Worm (Caenorhabditis elegans): ENCODE measurements around the gene C09B8.3.

C09B8.3 gene

DNA sequence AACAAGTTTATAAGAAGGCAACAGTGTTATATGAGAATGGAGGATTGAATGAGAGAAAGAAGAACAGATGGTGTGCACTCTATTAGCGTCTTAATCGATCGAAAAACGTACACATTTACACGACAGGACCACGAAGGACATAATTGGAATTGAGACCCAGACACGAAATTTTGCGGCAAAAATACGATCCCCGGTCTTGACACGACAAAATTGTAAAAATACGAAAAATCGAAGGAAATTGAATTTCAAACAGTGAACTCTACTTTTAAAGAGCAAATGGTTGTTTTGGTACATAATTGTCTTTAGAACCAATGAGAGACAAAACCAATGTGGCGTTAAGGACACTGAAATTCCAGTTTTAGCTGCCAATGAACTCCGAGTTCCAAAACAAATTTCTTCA, 12.0 kb upstream of the C09B8.3 start, which contains the start of gene lelo-3:
TSS of gene lelo-3 (minus strand) at position 101 of the 400 bp plus-strand sequence.
- TF ChIP-seq F13C5.2 (tag; optimal IDR thresholded peaks at IDR 0.05) (no peak), sea-1 (GFP tag; conservative IDR thresholded peaks at IDR 0.05) (no peak), tbx-37 (GFP tag; conservative IDR thresholded peaks at IDR 0.05) (no peak), tbx-11 (GFP tag; IDR thresholded peaks at IDR 0.05) (no peak), flt-1 (GFP tag; IDR thresholded peaks at IDR 0.05) (no peak), ets-7 (tag; optimal IDR thresholded peaks at IDR 0.05) (no peak), pes-1 (GFP tag; IDR thresholded peaks at IDR 0.05) (no peak), hmbx-1 (tag; optimal IDR thresholded peaks at IDR 0.05) (no peak), B0310.2 (tag; optimal IDR thresholded peaks at IDR 0.05) (no peak), aly-1 (tag; optimal IDR thresholded peaks at IDR 0.05) (no peak), ama-1 (optimal IDR thresholded peaks at IDR 0.05) (no peak), ceh-13 (GFP tag; optimal IDR thresholded peaks at IDR 0.05) (no peak), hnd-1 (tag; optimal IDR thresholded peaks at IDR 0.05) (no peak), ceh-36 (tag; optimal IDR thresholded peaks at IDR 0.05) (no peak), tra-4 (tag; optimal IDR thresholded peaks at IDR 0.05) (no peak), scrt-1 (GFP tag; IDR thresholded peaks at IDR 0.05) (no peak), hmg-4 (GFP tag; optimal IDR thresholded peaks at IDR 0.05) (no peak)

ce11 chrX:6020782-6021181, 10.3 kb upstream of the C09B8.3 start:
- TF ChIP-seq tbx-11 (GFP tag; IDR thresholded peaks at IDR 0.05) (no peak), hnd-1 (tag; optimal IDR thresholded peaks at IDR 0.05) (no peak), B0310.2 (tag; optimal IDR thresholded peaks at IDR 0.05) (no peak), sea-1 (GFP tag; conservative IDR thresholded peaks at IDR 0.05) (no peak), tbx-37 (GFP tag; conservative IDR thresholded peaks at IDR 0.05) (no peak), scrt-1 (GFP tag; IDR thresholded peaks at IDR 0.05) (no peak), aly-1 (tag; optimal IDR thresholded peaks at IDR 0.05) (no peak), ceh-36 (tag; optimal IDR thresholded peaks at IDR 0.05) (no peak), ceh-13 (GFP tag; optimal IDR thresholded peaks at IDR 0.05) (no peak), flt-1 (GFP tag; IDR thresholded peaks at IDR 0.05) (no peak), pes-1 (GFP tag; IDR thresholded peaks at IDR 0.05) (no peak), ets-7 (tag; optimal IDR thresholded peaks at IDR 0.05) (no peak), hmg-4 (GFP tag; optimal IDR thresholded peaks at IDR 0.05) (no peak), F13C5.2 (tag; optimal IDR thresholded peaks at IDR 0.05) (no peak), ama-1 (optimal IDR thresholded peaks at IDR 0.05) (no peak), hmbx-1 (tag; optimal IDR thresholded peaks at IDR 0.05) (no peak), tra-4 (tag; optimal IDR thresholded peaks at IDR 0.05) (no peak)

- TF ChIP-seq tra-4 (tag; optimal IDR thresholded peaks at IDR 0.05): no peak
- TF ChIP-seq ets-7 (tag; optimal IDR thresholded peaks at IDR 0.05): no peak
- no peak for TF ChIP-seq F13C5.2 (tag; optimal IDR thresholded peaks at IDR 0.05)
- no peak for TF ChIP-seq pes-1 (GFP tag; IDR thresholded peaks at IDR 0.05)
- TF ChIP-seq flt-1 (GFP tag; IDR thresholded peaks at IDR 0.05): no peak
- TF ChIP-seq hnd-1 (tag; optimal IDR thresholded peaks at IDR 0.05): no peak
- no peak for TF ChIP-seq ceh-13 (GFP tag; optimal IDR thresholded peaks at IDR 0.05)
- no peak for TF ChIP-seq hmg-4 (GFP tag; optimal IDR thresholded peaks at IDR 0.05)
- TF ChIP-seq sea-1 (GFP tag; conservative IDR thresholded peaks at IDR 0.05): no peak
These were observed 9.5 kb upstream of the C09B8.3 start, which contains the start of gene C09B8.4 for ce11 chrX:6019886-6020469. TSS of gene C09B8.4 (minus strand) at chrX:6019936.

DNA sequence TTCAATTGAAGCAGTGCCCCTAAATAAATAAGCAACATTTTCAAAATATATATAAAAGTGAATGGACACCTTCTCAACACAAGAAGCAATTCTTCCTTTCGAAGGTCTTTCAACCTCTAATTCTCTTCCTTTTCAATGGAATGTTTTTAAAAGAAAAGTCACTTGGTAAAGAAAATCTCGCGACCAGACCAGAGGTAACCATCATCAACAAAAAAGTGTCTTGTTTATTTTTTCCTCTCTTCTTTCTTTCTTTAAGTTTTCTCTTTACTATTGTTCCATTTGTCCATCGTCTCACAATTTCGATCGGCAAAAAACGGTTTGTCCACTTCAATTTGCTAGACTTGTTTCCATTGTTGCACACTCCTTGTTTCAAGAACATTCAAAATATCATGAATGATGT, 4.6 kb upstream of the C09B8.3 start, which contains the start of gene C09B8.8:
TSS of gene C09B8.8 (plus strand) at position 397 of the 400 bp plus-strand sequence.
- TF ChIP-seq hnd-1 (tag; optimal IDR thresholded peaks at IDR 0.05) (no peak), flt-1 (GFP tag; IDR thresholded peaks at IDR 0.05) (no peak), pes-1 (GFP tag; IDR thresholded peaks at IDR 0.05) (no peak), ets-7 (tag; optimal IDR thresholded peaks at IDR 0.05) (no peak), ama-1 (optimal IDR thresholded peaks at IDR 0.05) (no peak), tbx-11 (GFP tag; IDR thresholded peaks at IDR 0.05) (no peak), hmg-4 (GFP tag; optimal IDR thresholded peaks at IDR 0.05) (no peak), sea-1 (GFP tag; conservative IDR thresholded peaks at IDR 0.05) (no peak), F13C5.2 (tag; optimal IDR thresholded peaks at IDR 0.05) (no peak)

ce11 chrX:6004315-6004714, 6.2 kb downstream of the C09B8.3 start:
- TF ChIP-seq flt-1 (GFP tag; IDR thresholded peaks at IDR 0.05) (no peak), sea-1 (GFP tag; conservative IDR thresholded peaks at IDR 0.05) (no peak), scrt-1 (GFP tag; IDR thresholded peaks at IDR 0.05) (no peak), ama-1 (optimal IDR thresholded peaks at IDR 0.05) (no peak), ceh-36 (tag; optimal IDR thresholded peaks at IDR 0.05) (no peak), F13C5.2 (tag; optimal IDR thresholded peaks at IDR 0.05) (no peak), aly-1 (tag; optimal IDR thresholded peaks at IDR 0.05) (no peak), hnd-1 (tag; optimal IDR thresholded peaks at IDR 0.05) (no peak), pes-1 (GFP tag; IDR thresholded peaks at IDR 0.05) (no peak), ets-7 (tag; optimal IDR thresholded peaks at IDR 0.05) (no peak)

DNA sequence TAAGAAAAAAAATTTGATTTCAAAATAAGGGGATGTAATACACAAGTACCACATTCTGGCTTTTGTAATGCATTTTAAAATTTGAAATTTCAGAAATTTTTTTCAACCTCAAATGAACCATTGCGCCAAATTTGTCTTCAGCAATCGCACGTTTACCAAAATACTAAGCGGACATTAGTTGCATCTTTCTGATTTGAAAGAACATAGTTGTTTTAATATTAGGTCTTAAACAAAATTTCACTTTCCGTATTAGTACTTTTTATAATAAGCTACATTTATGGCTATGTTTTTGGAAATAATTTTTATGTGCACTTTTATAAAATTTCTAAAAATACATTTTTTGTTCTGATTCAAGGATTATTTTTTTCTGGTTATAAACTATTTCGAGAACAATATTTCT, 6.6 kb downstream of the C09B8.3 start, which contains the start of gene sups-1:
TSS of gene sups-1 (plus strand) at position 301 of the 400 bp plus-strand sequence.
- TF ChIP-seq sea-1 (GFP tag; conservative IDR thresholded peaks at IDR 0.05): no peak
- TF ChIP-seq ceh-36 (tag; optimal IDR thresholded peaks at IDR 0.05): no peak
- TF ChIP-seq tbx-11 (GFP tag; IDR thresholded peaks at IDR 0.05): no peak
- TF ChIP-seq ets-7 (tag; optimal IDR thresholded peaks at IDR 0.05): no peak
- no peak for TF ChIP-seq hmg-4 (GFP tag; optimal IDR thresholded peaks at IDR 0.05)
- no peak for TF ChIP-seq F13C5.2 (tag; optimal IDR thresholded peaks at IDR 0.05)
- no peak for TF ChIP-seq B0310.2 (tag; optimal IDR thresholded peaks at IDR 0.05)
- TF ChIP-seq flt-1 (GFP tag; IDR thresholded peaks at IDR 0.05): no peak
- TF ChIP-seq hmbx-1 (tag; optimal IDR thresholded peaks at IDR 0.05): no peak
- TF ChIP-seq hnd-1 (tag; optimal IDR thresholded peaks at IDR 0.05): no peak
- TF ChIP-seq pes-1 (GFP tag; IDR thresholded peaks at IDR 0.05): no peak
- no peak for TF ChIP-seq aly-1 (tag; optimal IDR thresholded peaks at IDR 0.05)
- TF ChIP-seq ama-1 (optimal IDR thresholded peaks at IDR 0.05): no peak
- no peak for TF ChIP-seq tbx-37 (GFP tag; conservative IDR thresholded peaks at IDR 0.05)
- TF ChIP-seq ceh-13 (GFP tag; optimal IDR thresholded peaks at IDR 0.05): no peak
- TF ChIP-seq tra-4 (tag; optimal IDR thresholded peaks at IDR 0.05): no peak
- TF ChIP-seq scrt-1 (GFP tag; IDR thresholded peaks at IDR 0.05): no peak

DNA sequence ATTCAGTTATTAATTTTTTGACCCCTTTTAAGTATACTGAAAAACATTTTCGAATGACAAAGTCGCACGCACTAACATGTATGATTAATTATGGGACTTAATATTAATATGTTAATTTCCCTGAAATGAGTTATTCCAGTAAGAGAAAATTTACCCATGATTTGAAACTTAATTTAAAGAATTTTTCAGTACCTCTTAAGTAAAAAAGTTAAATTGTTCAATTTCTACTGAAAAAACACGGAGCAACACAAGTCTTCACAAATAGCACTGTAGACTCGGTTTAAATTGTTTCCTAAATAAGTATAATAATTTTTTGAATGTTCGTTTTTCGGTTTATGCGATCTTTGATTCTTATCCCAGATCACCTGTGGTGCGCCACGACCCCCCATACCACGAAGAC, 8.0 kb downstream of the C09B8.3 start:
- TF ChIP-seq tbx-37 (GFP tag; conservative IDR thresholded peaks at IDR 0.05) (no peak), ets-7 (tag; optimal IDR thresholded peaks at IDR 0.05) (no peak), pes-1 (GFP tag; IDR thresholded peaks at IDR 0.05) (no peak), tbx-11 (GFP tag; IDR thresholded peaks at IDR 0.05) (no peak), scrt-1 (GFP tag; IDR thresholded peaks at IDR 0.05) (no peak), tra-4 (tag; optimal IDR thresholded peaks at IDR 0.05) (no peak), hmg-4 (GFP tag; optimal IDR thresholded peaks at IDR 0.05) (no peak), flt-1 (GFP tag; IDR thresholded peaks at IDR 0.05) (no peak), ceh-13 (GFP tag; optimal IDR thresholded peaks at IDR 0.05) (no peak)
